Fruit fly (Drosophila melanogaster) whole organism: Measurements from ENCODE around the gene CG10874.

Experiments used
- psq ChIP-seq: fragments of >200 bp; optimal IDR thresholded peaks from 2 replicates; lab custom pipeline; 2017
- usp ChIP-seq: fragments of >200 bp; optimal IDR thresholded peaks from 2 replicates; lab custom pipeline; 2017; ENCODE audit warnings: missing biosample characterization, missing genetic modification characterization, mixed read lengths

- TF ChIP-seq usp (GFP tag; lab: Kevin White, UChicago): no peak
- no peak for TF ChIP-seq psq (lab: Kevin White, UChicago)
These were observed 47.1 kb upstream of the CG10874 start, which contains the start of gene Tengl2 for dm6 chr2L:2239284-2239683.
